Fruit fly (Drosophila melanogaster) whole organism, embryonic: ENCODE results near the gene Or19a.
A peak's percentile ranks its signal among the peaks of the same experiment; 100 is the strongest.

Experiments used
- CG10267 ChIP-seq: fragments of 200-800 bp; sonication (Bioruptor generic); optimal IDR thresholded peaks from 2 replicates; lab custom pipeline; 2018; ENCODE audit warnings: missing biosample characterization, mild to moderate bottlenecking, missing genetic modification characterization, moderate library complexity
- CG10543 ChIP-seq: fragments of 200-800 bp; sonication (Bioruptor generic); optimal IDR thresholded peaks from 3 replicates; lab custom pipeline; 2017; ENCODE audit warnings: missing biosample characterization, mild to moderate bottlenecking, missing genetic modification characterization, moderate library complexity
- CG13424 ChIP-seq: fragments of 200-800 bp; sonication (Bioruptor generic); optimal IDR thresholded peaks from 2 replicates; lab custom pipeline; 2019; ENCODE audit warnings: missing biosample characterization, mild to moderate bottlenecking, missing genetic modification characterization, moderate library complexity
- CG13624 ChIP-seq: fragments of 200-800 bp; sonication (Bioruptor generic); optimal IDR thresholded peaks from 2 replicates; lab custom pipeline; 2016; ENCODE audit warnings: missing biosample characterization, missing genetic modification characterization
- CG1529 ChIP-seq: fragments of 200-800 bp; sonication (Bioruptor generic); optimal IDR thresholded peaks from 3 replicates; lab custom pipeline; 2018; ENCODE audit warnings: missing biosample characterization, missing genetic modification characterization
- CG1603 ChIP-seq: fragments of 200-800 bp; sonication (Bioruptor generic); optimal IDR thresholded peaks from 2 replicates; lab custom pipeline; 2019; ENCODE audit warnings: missing biosample characterization, mild to moderate bottlenecking, missing genetic modification characterization, moderate library complexity
- CG16815 ChIP-seq: fragments of 200-800 bp; sonication (Bioruptor generic); optimal IDR thresholded peaks from 3 replicates; lab custom pipeline; 2017; ENCODE audit warnings: missing biosample characterization, mild to moderate bottlenecking, missing genetic modification characterization
- CG2116 ChIP-seq: fragments of 200-800 bp; sonication (Bioruptor generic); optimal IDR thresholded peaks from 3 replicates; lab custom pipeline; 2018; ENCODE audit warnings: missing biosample characterization, mild to moderate bottlenecking, missing genetic modification characterization
- CG2120 ChIP-seq: fragments of 200-800 bp; sonication (Bioruptor generic); optimal IDR thresholded peaks from 3 replicates; lab custom pipeline; 2016; ENCODE audit warnings: missing biosample characterization, missing genetic modification characterization
- CG30020 ChIP-seq: fragments of 200-800 bp; optimal IDR thresholded peaks from 2 replicates; lab custom pipeline; 2019; ENCODE audit warnings: missing biosample characterization, mild to moderate bottlenecking, missing genetic modification characterization, moderate library complexity
- CG3281 ChIP-seq: fragments of 200-800 bp; sonication (Bioruptor generic); optimal IDR thresholded peaks from 3 replicates; lab custom pipeline; 2017; ENCODE audit warnings: missing biosample characterization, mild to moderate bottlenecking, missing genetic modification characterization
- CG33213 ChIP-seq: fragments of 200-800 bp; sonication (Bioruptor generic); optimal IDR thresholded peaks from 3 replicates; lab custom pipeline; 2016; ENCODE audit warnings: missing biosample characterization, missing genetic modification characterization
- CG3847 ChIP-seq: fragments of 200-800 bp; sonication (Bioruptor generic); IDR thresholded peaks from 2 replicates; pipeline ENCODE4 v1.3.6; 2022; ENCODE audit warnings: missing biosample characterization, missing genetic modification characterization
- CG4424 ChIP-seq: fragments of 200-800 bp; sonication (Bioruptor generic); optimal IDR thresholded peaks from 3 replicates; lab custom pipeline; 2016; ENCODE audit warnings: missing biosample characterization, missing genetic modification characterization
- CG6683 ChIP-seq: fragments of 200-800 bp; sonication (Bioruptor generic); optimal IDR thresholded peaks from 2 replicates; lab custom pipeline; 2017; ENCODE audit warnings: missing biosample characterization, mild to moderate bottlenecking, missing genetic modification characterization, missing genetic modification reagents
- CG6791 ChIP-seq: fragments of 200-800 bp; sonication (Bioruptor generic); IDR thresholded peaks from 3 replicates; pipeline ENCODE4 v1.3.6; 2022; ENCODE audit warnings: missing biosample characterization, missing genetic modification characterization; ENCODE audit not compliant: partially characterized antibody
- CG9932 ChIP-seq: fragments of 200-800 bp; sonication (Bioruptor generic); IDR thresholded peaks from 2 replicates; pipeline ENCODE4 v1.3.6; 2022; ENCODE audit warnings: missing biosample characterization, missing genetic modification characterization
- CoRest ChIP-seq: fragments of 200-800 bp; sonication (Bioruptor generic); optimal IDR thresholded peaks from 3 replicates; lab custom pipeline; 2018; ENCODE audit warnings: missing biosample characterization, mild to moderate bottlenecking, missing genetic modification characterization, moderate library complexity
- Dip3 ChIP-seq: fragments of 200-800 bp; sonication (Bioruptor generic); optimal IDR thresholded peaks from 3 replicates; lab custom pipeline; 2016; ENCODE audit warnings: missing biosample characterization, missing genetic modification characterization
- Dll ChIP-seq: fragments of 200-800 bp; sonication (Bioruptor generic); IDR thresholded peaks from 4 replicates; pipeline ENCODE4 v1.3.6; 2022; ENCODE audit warnings: missing biosample characterization, missing genetic modification characterization; ENCODE audit not compliant: partially characterized antibody
- Doc3 ChIP-seq: fragments of 200-800 bp; sonication (Bioruptor generic); IDR thresholded peaks from 3 replicates; pipeline ENCODE4 v1.3.6; 2022; ENCODE audit warnings: missing biosample characterization, missing genetic modification characterization; ENCODE audit not compliant: partially characterized antibody
- Hey ChIP-seq: fragments of 200-800 bp; sonication (Bioruptor generic); optimal IDR thresholded peaks from 3 replicates; lab custom pipeline; 2018; ENCODE audit warnings: missing biosample characterization, mild to moderate bottlenecking, missing genetic modification characterization
- HmgD ChIP-seq: fragments of 200-800 bp; sonication (Bioruptor generic); optimal IDR thresholded peaks from 3 replicates; lab custom pipeline; 2016; ENCODE audit warnings: missing biosample characterization, missing genetic modification characterization
- Hr39 ChIP-seq: fragments of >200 bp; optimal IDR thresholded peaks from 2 replicates; lab custom pipeline; 2017
- MBD-R2 ChIP-seq: fragments of 200-800 bp; sonication (Bioruptor generic); IDR thresholded peaks from 2 replicates; pipeline ENCODE4 v1.3.6; 2022; ENCODE audit warnings: missing biosample characterization, missing genetic modification characterization
- Med ChIP-seq: fragments of 200-800 bp; sonication (Bioruptor generic); peaks from one replicate; lab custom pipeline; 2016; ENCODE audit warnings: missing biosample characterization, missing genetic modification characterization, mild to moderate bottlenecking, inconsistent platforms, moderate library complexity
- Mes4 ChIP-seq: fragments of 200-800 bp; sonication (Bioruptor generic); optimal IDR thresholded peaks from 2 replicates; lab custom pipeline; 2016; ENCODE audit warnings: missing biosample characterization, missing genetic modification characterization
- Myb ChIP-seq: fragments of 200-800 bp; sonication (Bioruptor generic); optimal IDR thresholded peaks from 2 replicates; lab custom pipeline; 2016; ENCODE audit warnings: missing biosample characterization, missing genetic modification characterization
- Optix ChIP-seq: fragments of 200-800 bp; sonication (Bioruptor generic); IDR thresholded peaks from 3 replicates; pipeline ENCODE4 v1.3.6; 2022; ENCODE audit warnings: missing biosample characterization, missing genetic modification characterization
- Scr ChIP-seq: fragments of 200-800 bp; sonication (Bioruptor generic); IDR thresholded peaks from 2 replicates; pipeline ENCODE4 v1.3.6; 2022; ENCODE audit warnings: missing biosample characterization, missing genetic modification characterization; ENCODE audit not compliant: partially characterized antibody
- Sry-δ ChIP-seq: fragments of 200-800 bp; sonication (Bioruptor generic); optimal IDR thresholded peaks from 2 replicates; lab custom pipeline; 2016; ENCODE audit warnings: missing biosample characterization, missing genetic modification characterization
- Xbp1 ChIP-seq: fragments of 200-800 bp; sonication (Bioruptor generic); optimal IDR thresholded peaks from 3 replicates; lab custom pipeline; 2016; ENCODE audit warnings: missing biosample characterization, mild to moderate bottlenecking, missing genetic modification characterization
- YL-1 ChIP-seq: fragments of 200-800 bp; sonication (Bioruptor generic); optimal IDR thresholded peaks from 3 replicates; lab custom pipeline; 2017; ENCODE audit warnings: missing biosample characterization, mild to moderate bottlenecking, missing genetic modification characterization
- aop ChIP-seq: fragments of 200-800 bp; sonication (Bioruptor generic); IDR thresholded peaks from 2 replicates; pipeline ENCODE4 v1.3.6; 2022; ENCODE audit warnings: missing biosample characterization, missing genetic modification characterization
- bsh ChIP-seq, 2 experiments: fragments of 200-800 bp; sonication (Bioruptor generic); optimal IDR thresholded peaks; 2 replicates each; lab custom pipeline; 2017 to 2018; ENCODE audit warnings: mild to moderate bottlenecking in 2 of 2, missing biosample characterization in 2 of 2, missing genetic modification characterization in 2 of 2, moderate library complexity in 1 of 2
- chm ChIP-seq: fragments of 200-800 bp; sonication (Bioruptor generic); IDR thresholded peaks from 2 replicates; pipeline ENCODE4 v1.3.6; 2022; ENCODE audit warnings: missing biosample characterization, missing genetic modification characterization
- fd102C ChIP-seq: fragments of 200-800 bp; sonication (Bioruptor generic); optimal IDR thresholded peaks from 2 replicates; lab custom pipeline; 2018; ENCODE audit warnings: missing biosample characterization, mild to moderate bottlenecking, missing genetic modification characterization, moderate library complexity
- fd64A ChIP-seq: fragments of 200-800 bp; sonication (Bioruptor generic); optimal IDR thresholded peaks from 3 replicates; lab custom pipeline; 2018; ENCODE audit warnings: missing biosample characterization, mild to moderate bottlenecking, missing genetic modification characterization
- kay ChIP-seq: fragments of 200-800 bp; sonication (Bioruptor generic); optimal IDR thresholded peaks from 2 replicates; lab custom pipeline; 2016; ENCODE audit warnings: missing biosample characterization, missing genetic modification characterization
- maf-S ChIP-seq: fragments of 200-800 bp; sonication (Bioruptor generic); optimal IDR thresholded peaks from 2 replicates; lab custom pipeline; 2016; ENCODE audit warnings: missing biosample characterization, missing genetic modification characterization
- nom ChIP-seq: fragments of 200-800 bp; sonication (Bioruptor generic); optimal IDR thresholded peaks from 2 replicates; lab custom pipeline; 2017; ENCODE audit warnings: missing biosample characterization, missing genetic modification characterization, mild to moderate bottlenecking, moderate library complexity, missing genetic modification reagents
- org-1 ChIP-seq: fragments of 200-800 bp; sonication (Bioruptor generic); optimal IDR thresholded peaks from 2 replicates; lab custom pipeline; 2017; ENCODE audit warnings: missing biosample characterization, missing genetic modification characterization
- pfk ChIP-seq: fragments of 200-800 bp; sonication (Bioruptor generic); optimal IDR thresholded peaks from 2 replicates; lab custom pipeline; 2018; ENCODE audit warnings: missing biosample characterization, mild to moderate bottlenecking, missing genetic modification characterization, moderate library complexity
- pzg ChIP-seq: fragments of 200-800 bp; sonication (Bioruptor generic); optimal IDR thresholded peaks from 3 replicates; lab custom pipeline; 2018; ENCODE audit warnings: missing biosample characterization, mild to moderate bottlenecking, missing genetic modification characterization, moderate library complexity
- row ChIP-seq: fragments of 200-800 bp; sonication (Bioruptor generic); IDR thresholded peaks from 3 replicates; pipeline ENCODE4 v1.3.6; 2022; ENCODE audit warnings: missing biosample characterization, missing genetic modification characterization
- sens ChIP-seq: fragments of 200-800 bp; sonication (Bioruptor generic); peaks from one replicate; lab custom pipeline; 2016; ENCODE audit warnings: missing biosample characterization, missing genetic modification characterization
- sim ChIP-seq: fragments of 200-800 bp; sonication (Bioruptor generic); IDR thresholded peaks from 2 replicates; pipeline ENCODE4 v1.3.6; 2022; ENCODE audit warnings: missing biosample characterization, missing genetic modification characterization
- slbo ChIP-seq: fragments of 200-800 bp; sonication (Bioruptor generic); IDR thresholded peaks from 2 replicates; pipeline ENCODE4 v1.3.6; 2022; ENCODE audit warnings: missing biosample characterization, missing genetic modification characterization
- stwl ChIP-seq: fragments of 200-800 bp; sonication (Bioruptor generic); optimal IDR thresholded peaks from 3 replicates; lab custom pipeline; 2018; ENCODE audit warnings: missing biosample characterization, mild to moderate bottlenecking, missing genetic modification characterization, moderate library complexity
- tio ChIP-seq: fragments of 200-800 bp; sonication (Bioruptor generic); optimal IDR thresholded peaks from 2 replicates; lab custom pipeline; 2017; ENCODE audit warnings: missing biosample characterization, missing genetic modification characterization, inconsistent platforms
- zfh2 ChIP-seq: fragments of 200-800 bp; sonication (Bioruptor generic); optimal IDR thresholded peaks from 2 replicates; lab custom pipeline; 2016; ENCODE audit warnings: missing biosample characterization, missing genetic modification characterization

Or19a gene

dm6 chrX:20162586-20162985 lies 19.6 kb upstream of the Or19a start (continued):
- TF ChIP-seq Sry-δ (GFP tag; lab: Kevin White, UChicago) (peak; percentile 36), sens (GFP tag; lab: Kevin White, UChicago) (peak; percentile 19), CG9932 (GFP tag; lab: Robert Waterston, UW) (peak; percentile 58), Doc3 (GFP tag; lab: Robert Waterston, UW) (no peak), pzg (GFP tag; lab: Kevin White, UChicago) (peak; percentile 39), Hr39 (lab: Kevin White, UChicago) (no peak), org-1 (no peak), CG3847 (GFP tag; lab: Robert Waterston, UW) (0 out of 2 replicates have a peak, but pooled peaks have one; percentile 19), CG2120 (GFP tag; lab: Kevin White, UChicago) (peak; percentile 0), CG6791 (GFP tag; lab: Robert Waterston, UW) (0 out of 3 replicates have a peak, but pooled peaks have one; percentile 26), Hey (tag; lab: Kevin White, UChicago) (no peak), Optix (GFP tag; lab: Robert Waterston, UW) (no peak), CG16815 (GFP tag; lab: Kevin White, UChicago) (no peak), CG13424 (peak; percentile 1), YL-1 (GFP tag; lab: Kevin White, UChicago) (no peak), fd102C (no peak), Med (GFP tag; lab: Kevin White, UChicago) (peak; percentile 67), Dip3 (GFP tag; lab: Kevin White, UChicago) (no peak), tio (GFP tag; lab: Kevin White, UChicago) (no peak), bsh (GFP tag; optimal IDR thresholded peaks at IDR 0.05; lab: Kevin White, UChicago) (no peak), CG13624 (GFP tag; lab: Kevin White, UChicago) (no peak), CG6683 (GFP tag; lab: Kevin White, UChicago) (no peak), CG10543 (GFP tag; lab: Kevin White, UChicago) (no peak), CG10267 (tag; lab: Kevin White, UChicago) (peak; percentile 28), slbo (GFP tag; lab: Robert Waterston, UW) (peak; percentile 41; the same call in 1 of the 2 replicates), pfk (GFP tag; lab: Kevin White, UChicago) (peak; percentile 6), chm (GFP tag; lab: Robert Waterston, UW) (no peak), CG1603 (peak; percentile 80), fd64A (GFP tag; lab: Kevin White, UChicago) (no peak), CG1529 (GFP tag; lab: Kevin White, UChicago) (no peak), CG3281 (GFP tag; lab: Kevin White, UChicago) (no peak), Dll (GFP tag; lab: Robert Waterston, UW) (0 out of 4 replicates have a peak, but pooled peaks have one; percentile 20), MBD-R2 (GFP tag; lab: Robert Waterston, UW) (peak; percentile 45; the same call in 1 of the 2 replicates), Mes4 (no peak), HmgD (GFP tag; lab: Kevin White, UChicago) (no peak), CoRest (tag; lab: Kevin White, UChicago) (peak; percentile 35), nom (GFP tag; lab: Kevin White, UChicago) (no peak), stwl (tag; lab: Kevin White, UChicago) (peak; percentile 32), row (GFP tag; lab: Robert Waterston, UW) (peak; percentile 53), CG2116 (GFP tag; lab: Kevin White, UChicago) (peak; percentile 95), sim (GFP tag; lab: Robert Waterston, UW) (no peak), zfh2 (GFP tag; lab: Kevin White, UChicago) (peak; percentile 5), CG4424 (GFP tag; lab: Kevin White, UChicago) (no peak), CG30020 (tag; lab: Kevin White, UChicago) (peak; percentile 48), maf-S (GFP tag; lab: Kevin White, UChicago) (no peak), Scr (peak; percentile 14; the same call in 1 of the 2 replicates), Myb (GFP tag; lab: Kevin White, UChicago) (peak; percentile 19), aop (GFP tag; lab: Robert Waterston, UW) (no peak), kay (no peak), CG33213 (GFP tag; lab: Kevin White, UChicago) (no peak), Xbp1 (GFP tag; lab: Kevin White, UChicago) (peak; percentile 16)
